Fruit fly (Drosophila melanogaster) whole organism, embryonic: Measurements from ENCODE around the gene CG14135.

Source experiments
- CG10209 ChIP-seq: fragments of 200-800 bp; sonication (Bioruptor generic); optimal IDR thresholded peaks from 3 replicates; lab custom pipeline; 2017; ENCODE audit warnings: missing biosample characterization, mild to moderate bottlenecking, missing genetic modification characterization, missing genetic modification reagents
- CG1024 ChIP-seq: fragments of 200-800 bp; sonication (Bioruptor generic); IDR thresholded peaks from 2 replicates; pipeline ENCODE4 v1.3.6; 2022; ENCODE audit warnings: missing biosample characterization, missing genetic modification characterization
- CG11695 ChIP-seq: fragments of 200-800 bp; sonication (Bioruptor generic); IDR thresholded peaks from 3 replicates; pipeline ENCODE4 v1.3.6; 2022; ENCODE audit warnings: missing biosample characterization, missing genetic modification characterization
- CG12071 ChIP-seq: fragments of 200-800 bp; sonication (Bioruptor generic); optimal IDR thresholded peaks from 3 replicates; lab custom pipeline; 2018; ENCODE audit warnings: missing biosample characterization, mild to moderate bottlenecking, missing genetic modification characterization
- CG12219 ChIP-seq: fragments of 200-800 bp; sonication (Bioruptor generic); optimal IDR thresholded peaks from 3 replicates; lab custom pipeline; 2018; ENCODE audit warnings: missing biosample characterization, mild to moderate bottlenecking, missing genetic modification characterization
- CG17802 ChIP-seq: fragments of 200-800 bp; sonication (Bioruptor generic); optimal IDR thresholded peaks from 2 replicates; lab custom pipeline; 2018; ENCODE audit warnings: missing biosample characterization, mild to moderate bottlenecking, missing genetic modification characterization, moderate library complexity
- CG1832 ChIP-seq: fragments of 200-800 bp; sonication (Bioruptor generic); optimal IDR thresholded peaks from 2 replicates; lab custom pipeline; 2017; ENCODE audit warnings: missing biosample characterization, mild to moderate bottlenecking, missing genetic modification characterization, inconsistent platforms
- CG18619 ChIP-seq: fragments of 200-800 bp; sonication (Bioruptor generic); optimal IDR thresholded peaks from 3 replicates; lab custom pipeline; 2017; ENCODE audit warnings: missing biosample characterization, mild to moderate bottlenecking, missing genetic modification characterization
- CG34224 ChIP-seq: fragments of 200-800 bp; sonication (Bioruptor generic); IDR thresholded peaks from 3 replicates; pipeline ENCODE4 v1.3.6; 2022; ENCODE audit warnings: missing biosample characterization, missing genetic modification characterization; ENCODE audit not compliant: partially characterized antibody
- CG3995 ChIP-seq: fragments of 200-800 bp; sonication (Bioruptor generic); optimal IDR thresholded peaks from 3 replicates; lab custom pipeline; 2016; ENCODE audit warnings: missing biosample characterization, missing genetic modification characterization
- CG42726 ChIP-seq: fragments of 200-800 bp; sonication (Bioruptor generic); IDR thresholded peaks from 2 replicates; pipeline ENCODE4 v1.3.6; 2022; ENCODE audit warnings: missing biosample characterization, missing genetic modification characterization; ENCODE audit not compliant: partially characterized antibody
- CG4328 ChIP-seq: fragments of 200-800 bp; sonication (Bioruptor generic); optimal IDR thresholded peaks from 3 replicates; lab custom pipeline; 2017; ENCODE audit warnings: missing biosample characterization, missing genetic modification reagents, missing genetic modification characterization
- CG4404 ChIP-seq: fragments of 200-800 bp; sonication (Bioruptor generic); IDR thresholded peaks from 2 replicates; pipeline ENCODE4 v1.3.6; 2022; ENCODE audit warnings: missing biosample characterization, missing genetic modification characterization
- CG6175 ChIP-seq: fragments of 200-800 bp; sonication (Bioruptor generic); IDR thresholded peaks from 3 replicates; pipeline ENCODE4 v1.3.6; 2022; ENCODE audit warnings: missing biosample characterization, missing genetic modification characterization
- CG8281 ChIP-seq: fragments of 200-800 bp; sonication (Bioruptor generic); optimal IDR thresholded peaks from 2 replicates; lab custom pipeline; 2018; ENCODE audit warnings: missing biosample characterization, mild to moderate bottlenecking, missing genetic modification characterization, moderate library complexity
- CG8765 ChIP-seq: fragments of 200-800 bp; sonication (Bioruptor generic); IDR thresholded peaks from 2 replicates; pipeline ENCODE4 v1.3.6; 2022; ENCODE audit warnings: missing biosample characterization, missing genetic modification characterization
- CG9727 ChIP-seq: fragments of 200-800 bp; sonication (Bioruptor generic); optimal IDR thresholded peaks from 3 replicates; lab custom pipeline; 2017; ENCODE audit warnings: missing biosample characterization, mild to moderate bottlenecking, missing genetic modification characterization
- CTCF ChIP-seq: fragments of 200-800 bp; sonication (Bioruptor generic); optimal IDR thresholded peaks from 2 replicates; lab custom pipeline; 2017; ENCODE audit warnings: missing biosample characterization, mild to moderate bottlenecking, missing genetic modification characterization, moderate library complexity
- Chrac-16 ChIP-seq: fragments of 200-800 bp; sonication (Bioruptor generic); optimal IDR thresholded peaks from 3 replicates; lab custom pipeline; 2016; ENCODE audit warnings: missing biosample characterization, missing genetic modification characterization
- Fer3 ChIP-seq: fragments of 200-800 bp; sonication (Bioruptor generic); optimal IDR thresholded peaks from 2 replicates; lab custom pipeline; 2018; ENCODE audit warnings: missing biosample characterization, mild to moderate bottlenecking, missing genetic modification characterization, moderate library complexity
- H2.0 ChIP-seq: fragments of 200-800 bp; sonication (Bioruptor generic); IDR thresholded peaks from 2 replicates; pipeline ENCODE4 v1.3.6; 2022; ENCODE audit warnings: missing biosample characterization, missing genetic modification characterization
- HLH4C ChIP-seq: fragments of 200-800 bp; sonication (Bioruptor generic); IDR thresholded peaks from 3 replicates; pipeline ENCODE4 v1.3.6; 2022; ENCODE audit warnings: missing biosample characterization, missing genetic modification characterization; ENCODE audit not compliant: partially characterized antibody
- Hr3 ChIP-seq: fragments of 200-800 bp; sonication (Bioruptor generic); optimal IDR thresholded peaks from 3 replicates; lab custom pipeline; 2016; ENCODE audit warnings: missing biosample characterization, missing genetic modification characterization
- Mad ChIP-seq: fragments of 200-800 bp; sonication (Bioruptor generic); optimal IDR thresholded peaks from 2 replicates; lab custom pipeline; 2016; ENCODE audit warnings: missing biosample characterization, missing genetic modification characterization
- Med ChIP-seq: fragments of 200-800 bp; sonication (Bioruptor generic); peaks from one replicate; lab custom pipeline; 2016; ENCODE audit warnings: missing biosample characterization, missing genetic modification characterization, mild to moderate bottlenecking, inconsistent platforms, moderate library complexity
- Spps ChIP-seq: fragments of 200-800 bp; sonication (Bioruptor generic); optimal IDR thresholded peaks from 2 replicates; lab custom pipeline; 2018; ENCODE audit warnings: missing biosample characterization, mild to moderate bottlenecking, missing genetic modification characterization
- Xbp1 ChIP-seq: fragments of 200-800 bp; sonication (Bioruptor generic); optimal IDR thresholded peaks from 3 replicates; lab custom pipeline; 2016; ENCODE audit warnings: missing biosample characterization, mild to moderate bottlenecking, missing genetic modification characterization
- danr ChIP-seq: fragments of 200-800 bp; sonication (Bioruptor generic); IDR thresholded peaks from 2 replicates; pipeline ENCODE4 v1.3.6; 2022; ENCODE audit warnings: missing biosample characterization, missing genetic modification characterization
- dmrt99B ChIP-seq: fragments of 200-800 bp; sonication (Bioruptor generic); optimal IDR thresholded peaks from 2 replicates; lab custom pipeline; 2018; ENCODE audit warnings: missing biosample characterization, mild to moderate bottlenecking, missing genetic modification characterization, moderate library complexity
- exex ChIP-seq: fragments of 200-800 bp; sonication (Bioruptor generic); optimal IDR thresholded peaks from 4 replicates; lab custom pipeline; 2018; ENCODE audit warnings: missing biosample characterization, mild to moderate bottlenecking, missing genetic modification characterization, moderate library complexity
- ftz-f1 ChIP-seq: fragments of 200-800 bp; sonication (Bioruptor generic); optimal IDR thresholded peaks from 2 replicates; lab custom pipeline; 2016; ENCODE audit warnings: missing biosample characterization, missing genetic modification characterization
- gro ChIP-seq: fragments of 200-800 bp; sonication (Bioruptor generic); optimal IDR thresholded peaks from 2 replicates; lab custom pipeline; 2016; ENCODE audit warnings: missing biosample characterization, missing genetic modification characterization
- gsb ChIP-seq: fragments of 200-800 bp; sonication (Bioruptor generic); IDR thresholded peaks from 2 replicates; pipeline ENCODE4 v1.3.6; 2022; ENCODE audit warnings: missing biosample characterization, missing genetic modification characterization
- hb ChIP-seq: fragments of 200-800 bp; sonication (Bioruptor generic); IDR thresholded peaks from 3 replicates; pipeline ENCODE4 v1.3.6; 2022; ENCODE audit warnings: missing biosample characterization, missing genetic modification characterization; ENCODE audit not compliant: partially characterized antibody
- her ChIP-seq: fragments of 200-800 bp; sonication (Bioruptor generic); optimal IDR thresholded peaks from 2 replicates; lab custom pipeline; 2016; ENCODE audit warnings: missing biosample characterization, missing genetic modification characterization
- jing ChIP-seq: fragments of 200-800 bp; sonication (Bioruptor generic); optimal IDR thresholded peaks from 2 replicates; lab custom pipeline; 2018; ENCODE audit warnings: missing biosample characterization, mild to moderate bottlenecking, missing genetic modification characterization
- kah ChIP-seq: fragments of 200-800 bp; sonication (Bioruptor generic); optimal IDR thresholded peaks from 2 replicates; lab custom pipeline; 2018; ENCODE audit warnings: missing biosample characterization, mild to moderate bottlenecking, missing genetic modification characterization
- org-1 ChIP-seq: fragments of 200-800 bp; sonication (Bioruptor generic); optimal IDR thresholded peaks from 2 replicates; lab custom pipeline; 2017; ENCODE audit warnings: missing biosample characterization, missing genetic modification characterization
- pho ChIP-seq: fragments of 200-800 bp; sonication (Bioruptor generic); optimal IDR thresholded peaks from 2 replicates; lab custom pipeline; 2016; ENCODE audit warnings: missing biosample characterization, missing genetic modification characterization
- pita ChIP-seq: fragments of 200-800 bp; sonication (Bioruptor generic); optimal IDR thresholded peaks from 2 replicates; lab custom pipeline; 2017; ENCODE audit warnings: missing biosample characterization, mild to moderate bottlenecking, missing genetic modification characterization
- row ChIP-seq: fragments of 200-800 bp; sonication (Bioruptor generic); IDR thresholded peaks from 3 replicates; pipeline ENCODE4 v1.3.6; 2022; ENCODE audit warnings: missing biosample characterization, missing genetic modification characterization
- scrt ChIP-seq: fragments of 200-800 bp; sonication (Bioruptor generic); optimal IDR thresholded peaks from 2 replicates; lab custom pipeline; 2018; ENCODE audit warnings: missing biosample characterization, mild to moderate bottlenecking, missing genetic modification characterization, moderate library complexity
- shn ChIP-seq: fragments of 200-800 bp; sonication (Bioruptor generic); optimal IDR thresholded peaks from 3 replicates; lab custom pipeline; 2016; ENCODE audit warnings: missing biosample characterization, missing genetic modification characterization
- sisA ChIP-seq: fragments of 200-800 bp; sonication (Bioruptor generic); IDR thresholded peaks from 2 replicates; pipeline ENCODE4 v1.3.6; 2022; ENCODE audit warnings: missing biosample characterization, missing genetic modification characterization
- tap ChIP-seq: fragments of 200-800 bp; optimal IDR thresholded peaks from 3 replicates; lab custom pipeline; 2019; ENCODE audit warnings: missing biosample characterization, mild to moderate bottlenecking, missing genetic modification characterization, moderate library complexity
- trh ChIP-seq: fragments of 200-800 bp; sonication (Bioruptor generic); optimal IDR thresholded peaks from 2 replicates; lab custom pipeline; 2016; ENCODE audit warnings: missing biosample characterization, missing genetic modification characterization
- unc-4 ChIP-seq: fragments of 200-800 bp; sonication (Bioruptor generic); IDR thresholded peaks from 2 replicates; pipeline ENCODE4 v1.3.6; 2022; ENCODE audit warnings: missing biosample characterization, missing genetic modification characterization; ENCODE audit not compliant: partially characterized antibody
- vfl ChIP-seq: fragments of 200-800 bp; sonication (Bioruptor generic); optimal IDR thresholded peaks from 2 replicates; lab custom pipeline; 2016; ENCODE audit warnings: missing biosample characterization, missing genetic modification characterization
- zfh2 ChIP-seq: fragments of 200-800 bp; sonication (Bioruptor generic); optimal IDR thresholded peaks from 2 replicates; lab custom pipeline; 2016; ENCODE audit warnings: missing biosample characterization, missing genetic modification characterization

CG14135 gene

DNA sequence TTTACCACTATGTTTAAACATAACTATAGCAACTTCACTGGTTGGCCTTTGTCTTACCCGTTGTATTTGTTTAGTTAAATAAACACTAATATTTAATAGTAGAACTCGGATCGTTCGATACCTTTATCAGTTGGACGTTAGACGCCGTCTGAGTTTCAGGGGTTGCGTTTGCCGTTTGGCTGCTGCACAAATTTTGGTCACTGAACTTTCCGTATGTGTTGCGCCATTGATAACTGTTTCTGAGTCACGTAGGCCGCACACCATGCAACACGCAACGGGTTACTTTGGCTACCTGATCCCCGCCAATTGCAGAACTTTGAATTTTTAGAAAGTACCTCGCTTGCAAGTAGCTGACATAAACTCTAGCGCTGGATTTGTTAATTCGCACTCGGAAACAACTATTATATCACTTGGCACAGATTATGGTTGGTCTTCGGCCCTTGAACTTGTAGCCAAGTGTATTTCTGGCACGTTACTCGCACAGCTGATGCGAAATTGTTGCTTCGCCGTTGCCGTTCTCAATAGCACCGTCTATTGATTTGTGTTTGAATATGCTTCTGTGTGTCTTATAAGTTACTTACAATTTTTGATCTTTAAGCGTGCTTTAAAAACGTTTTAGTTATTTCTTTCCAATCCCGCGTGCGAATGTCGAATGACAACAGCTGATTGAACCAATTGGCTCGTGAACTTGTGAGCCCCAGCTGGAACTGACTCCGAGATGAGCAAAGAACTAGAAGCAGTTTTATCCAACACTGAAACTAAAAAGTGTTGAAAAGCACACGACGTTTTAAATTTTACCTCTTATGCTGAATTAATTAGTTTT, 5.1 kb downstream of the CG14135 start, which contains the start of gene Dph1 (continued):
- TF ChIP-seq pho (GFP tag; lab: Kevin White, UChicago) (peak; percentile 70), Spps (tag; lab: Kevin White, UChicago) (peak; percentile 28), CTCF (GFP tag; lab: Kevin White, UChicago) (peak; percentile 24), CG34224 (GFP tag; lab: Robert Waterston, UW) (peak; percentile 64), CG1024 (GFP tag; lab: Robert Waterston, UW) (peak; percentile 74), CG4328 (peak; percentile 54), gro (peak; percentile 70), CG18619 (GFP tag; lab: Kevin White, UChicago) (peak; percentile 78), vfl (GFP tag; lab: Kevin White, UChicago) (peak; percentile 22), jing (peak; percentile 75), tap (tag; lab: Kevin White, UChicago) (peak; percentile 82), HLH4C (GFP tag; lab: Robert Waterston, UW) (0 out of 3 replicates have a peak, but pooled peaks have one; percentile 34), row (GFP tag; lab: Robert Waterston, UW) (peak; percentile 85), shn (GFP tag; lab: Kevin White, UChicago) (peak; percentile 89), CG9727 (GFP tag; lab: Kevin White, UChicago) (peak; percentile 90), org-1 (GFP tag; lab: Kevin White, UChicago) (peak; percentile 86), H2.0 (GFP tag; lab: Robert Waterston, UW) (peak; percentile 77), CG10209 (GFP tag; lab: Kevin White, UChicago) (peak; percentile 79), CG4404 (GFP tag; lab: Robert Waterston, UW) (peak; percentile 48; the same call in 1 of the 2 replicates), hb (no peak), Med (GFP tag; lab: Kevin White, UChicago) (peak; percentile 98), Mad (GFP tag; lab: Kevin White, UChicago) (peak; percentile 84), pita (no peak), trh (GFP tag; lab: Kevin White, UChicago) (peak; percentile 52), zfh2 (peak; percentile 52), CG11695 (GFP tag; lab: Robert Waterston, UW) (peak; percentile 89), CG3995 (GFP tag; lab: Kevin White, UChicago) (peak; percentile 76), CG42726 (GFP tag; lab: Robert Waterston, UW) (no peak), Fer3 (tag; lab: Kevin White, UChicago) (peak; percentile 77), scrt (GFP tag; lab: Kevin White, UChicago) (peak; percentile 88), CG8765 (GFP tag; lab: Robert Waterston, UW) (peak; percentile 68), CG12071 (peak; percentile 91), Hr3 (GFP tag; lab: Kevin White, UChicago) (peak; percentile 65), Chrac-16 (GFP tag; lab: Kevin White, UChicago) (peak; percentile 82), CG6175 (GFP tag; lab: Robert Waterston, UW) (peak; percentile 67; the same call in 2 of the 3 replicates), dmrt99B (tag; lab: Kevin White, UChicago) (peak; percentile 87), gsb (GFP tag; lab: Robert Waterston, UW) (peak; percentile 34; the same call in 1 of the 2 replicates), her (GFP tag; lab: Kevin White, UChicago) (peak; percentile 81), unc-4 (GFP tag; lab: Robert Waterston, UW) (no peak; the same call in 1 of the 2 replicates), CG17802 (peak; percentile 76), danr (GFP tag; lab: Robert Waterston, UW) (peak; percentile 68; the same call in 1 of the 2 replicates), CG1832 (GFP tag; lab: Kevin White, UChicago) (no peak), sisA (GFP tag; lab: Robert Waterston, UW) (peak; percentile 78), ftz-f1 (GFP tag; lab: Kevin White, UChicago) (peak; percentile 77), kah (peak; percentile 5), exex (tag; lab: Kevin White, UChicago) (peak; percentile 33), CG12219 (peak; percentile 89), CG8281 (tag; lab: Kevin White, UChicago) (peak; percentile 57), Xbp1 (GFP tag; lab: Kevin White, UChicago) (peak; percentile 86)
